Worm (Caenorhabditis elegans): ENCODE data around the gene K07H8.7.

K07H8.7 gene

ce11 chrIV:8243170-8243569, 16.6 kb downstream of the K07H8.7 start:
- TF ChIP-seq ZK546.5 (tag; optimal IDR thresholded peaks at IDR 0.05) = no peak
- peak; percentile 50 for TF ChIP-seq nhr-23 (tag; optimal IDR thresholded peaks at IDR 0.05)
- peak; percentile 80 for TF ChIP-seq elt-1 (tag; optimal IDR thresholded peaks at IDR 0.05)
- TF ChIP-seq mdl-1 (tag; optimal IDR thresholded peaks at IDR 0.05) = no peak
- TF ChIP-seq ztf-11 (tag; optimal IDR thresholded peaks at IDR 0.05) = no peak
- no peak for TF ChIP-seq mml-1 (tag; optimal IDR thresholded peaks at IDR 0.05)
- TF ChIP-seq fkh-2 (tag; optimal IDR thresholded peaks at IDR 0.05) = no peak
- no peak for TF ChIP-seq nfya-1 (tag; optimal IDR thresholded peaks at IDR 0.05; ENCODE audit: insufficient read depth)
- no peak for TF ChIP-seq daf-12 (tag; optimal IDR thresholded peaks at IDR 0.05)
- TF ChIP-seq nhr-43 (tag; optimal IDR thresholded peaks at IDR 0.05; ENCODE audit: poor library complexity, severe bottlenecking) = no peak
- no peak for TF ChIP-seq ztf-4 (tag; optimal IDR thresholded peaks at IDR 0.05)

- TF ChIP-seq ZK546.5 (tag; optimal IDR thresholded peaks at IDR 0.05) (no peak), nhr-67 (tag; optimal IDR thresholded peaks at IDR 0.05) (no peak), nhr-25 (tag; optimal IDR thresholded peaks at IDR 0.05) (peak; percentile 38), lsy-12 (tag; optimal IDR thresholded peaks at IDR 0.05) (no peak), elt-2 (tag; optimal IDR thresholded peaks at IDR 0.05) (no peak), nhr-43 (tag; optimal IDR thresholded peaks at IDR 0.05; ENCODE audit: poor library complexity, severe bottlenecking) (peak; percentile 8), mdl-1 (tag; optimal IDR thresholded peaks at IDR 0.05) (no peak), elt-3 (tag; optimal IDR thresholded peaks at IDR 0.05) (peak in 1 of 3 experiments; percentile 3), egl-5 (tag; optimal IDR thresholded peaks at IDR 0.05) (no peak), elt-1 (tag; optimal IDR thresholded peaks at IDR 0.05) (peak; percentile 36), tbx-2 (tag; optimal IDR thresholded peaks at IDR 0.05) (no peak), nhr-23 (tag; optimal IDR thresholded peaks at IDR 0.05) (peak; percentile 17), jun-1 (tag; optimal IDR thresholded peaks at IDR 0.05) (no peak), ceh-16 (tag; optimal IDR thresholded peaks at IDR 0.05) (no peak)
These were observed 18.4 kb downstream of the K07H8.7 start for ce11 chrIV:8241312-8241833.

ce11 chrIV:8239584-8239983, 20.2 kb downstream of the K07H8.7 start:
- TF ChIP-seq nhr-23 (tag; optimal IDR thresholded peaks at IDR 0.05) = no peak
- TF ChIP-seq nhr-76 (tag; optimal IDR thresholded peaks at IDR 0.05) = no peak
- TF ChIP-seq nhr-28 (tag; optimal IDR thresholded peaks at IDR 0.05) = no peak
- peak; percentile 22 for TF ChIP-seq elt-2 (tag; optimal IDR thresholded peaks at IDR 0.05)
- TF ChIP-seq pha-4 (tag; optimal IDR thresholded peaks at IDR 0.05) = peak; percentile 77
- TF ChIP-seq ceh-9 (tag; optimal IDR thresholded peaks at IDR 0.05) = no peak

- no peak for TF ChIP-seq nhr-12 (tag; optimal IDR thresholded peaks at IDR 0.05)
- no peak for TF ChIP-seq elt-1 (tag; optimal IDR thresholded peaks at IDR 0.05)
- no peak for TF ChIP-seq mml-1 (tag; optimal IDR thresholded peaks at IDR 0.05)
- no peak for TF ChIP-seq nhr-237 (tag; optimal IDR thresholded peaks at IDR 0.05)
- TF ChIP-seq nhr-11 (tag; optimal IDR thresholded peaks at IDR 0.05) = no peak
- TF ChIP-seq fos-1 (tag; optimal IDR thresholded peaks at IDR 0.05) = no peak
- TF ChIP-seq nhr-43 (tag; optimal IDR thresholded peaks at IDR 0.05; ENCODE audit: poor library complexity, severe bottlenecking) = no peak
- no peak for TF ChIP-seq elt-2 (tag; optimal IDR thresholded peaks at IDR 0.05)
- TF ChIP-seq unc-39 (tag; optimal IDR thresholded peaks at IDR 0.05) = no peak
- TF ChIP-seq snpc-4 (tag; optimal IDR thresholded peaks at IDR 0.05) = no peak
- TF ChIP-seq ceh-16 (tag; optimal IDR thresholded peaks at IDR 0.05) = no peak
- no peak for TF ChIP-seq ceh-82 (tag; optimal IDR thresholded peaks at IDR 0.05)
These were observed 23.3 kb downstream of the K07H8.7 start, which contains the start of gene nhr-66 for ce11 chrIV:8236502-8236901. Gene nhr-66 (minus strand): TSS chrIV:8236602.

- TF ChIP-seq nhr-12 (tag; optimal IDR thresholded peaks at IDR 0.05) = no peak
- TF ChIP-seq zag-1 (tag; optimal IDR thresholded peaks at IDR 0.05) = no peak
- TF ChIP-seq fos-1 (tag; optimal IDR thresholded peaks at IDR 0.05) = no peak
- TF ChIP-seq lsy-12 (tag; optimal IDR thresholded peaks at IDR 0.05) = no peak
- no peak for TF ChIP-seq daf-12 (tag; optimal IDR thresholded peaks at IDR 0.05)
These were observed 24.6 kb downstream of the K07H8.7 start for ce11 chrIV:8235114-8235686.
